Worm (Caenorhabditis elegans) whole organism, L3 larva: ENCODE results near the gene idpp-14.

Experiments used
- ama-1 ChIP-seq: fragments of 150-350 bp; optimal IDR thresholded peaks from 2 replicates; lab custom pipeline; 2018
- egl-27 ChIP-seq: sonication (generic microtip); optimal IDR thresholded peaks from 4 replicates; lab custom pipeline; 2017; ENCODE audit warnings: missing biosample characterization, missing genetic modification reagents, missing genetic modification characterization
- egl-5 ChIP-seq: fragments of 150-350 bp; optimal IDR thresholded peaks from 2 replicates; lab custom pipeline; 2017; ENCODE audit warnings: missing biosample characterization, missing genetic modification reagents, missing genetic modification characterization, inconsistent platforms
- elt-1 ChIP-seq: fragments of 150-350 bp; optimal IDR thresholded peaks from 2 replicates; lab custom pipeline; 2014; ENCODE audit warnings: missing biosample characterization, missing genetic modification characterization
- mdl-1 ChIP-seq: fragments of 150-350 bp; optimal IDR thresholded peaks from 2 replicates; lab custom pipeline; 2014; ENCODE audit warnings: missing biosample characterization, missing genetic modification characterization
- nfya-1 ChIP-seq: sonication (generic microtip); optimal IDR thresholded peaks from 2 replicates; lab custom pipeline; 2017; ENCODE audit warnings: missing genetic modification characterization, mild to moderate bottlenecking, missing compliant biosample characterization, antibody characterized with exemption, moderate library complexity; ENCODE audit not compliant: insufficient read depth
- skn-1 ChIP-seq: fragments of 150-350 bp; optimal IDR thresholded peaks from 2 replicates; lab custom pipeline; 2014; ENCODE audit warnings: missing biosample characterization, missing genetic modification characterization
- unc-62 ChIP-seq: fragments of 150-350 bp; sonication (generic microtip); optimal IDR thresholded peaks from 4 replicates; lab custom pipeline; 2014; ENCODE audit warnings: missing biosample characterization, missing genetic modification reagents, missing genetic modification characterization

DNA sequence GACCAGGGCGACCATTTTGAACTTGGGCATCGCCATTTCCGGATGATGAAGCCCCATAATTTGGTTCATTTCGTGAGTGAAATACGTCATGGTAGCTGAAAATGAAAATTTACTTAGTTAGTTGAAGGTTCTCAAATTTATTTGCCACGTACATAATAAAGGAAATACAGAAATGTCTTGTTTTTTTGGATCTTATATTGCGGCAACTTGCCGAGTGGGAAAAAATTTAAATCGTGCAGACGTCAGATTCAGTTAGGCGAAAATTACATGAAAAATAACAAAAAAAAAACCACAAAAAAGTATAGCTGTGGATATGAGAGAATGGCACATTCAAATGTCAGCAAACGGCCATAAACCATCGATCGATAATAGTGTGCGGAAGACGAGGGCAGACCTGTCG lies 23.3 kb upstream of the idpp-14 start, which contains the start of gene T27A8.2:
- no peak for TF ChIP-seq unc-62
- TF ChIP-seq mdl-1 (tag; lab: Kevin White, UChicago), result no peak
- TF ChIP-seq ama-1 (lab: Kevin White, UChicago), result no peak
- no peak for TF ChIP-seq elt-1
- no peak for TF ChIP-seq egl-5 (tag; lab: Kevin White, UChicago)
- no peak for TF ChIP-seq nfya-1 (tag; lab: Kevin White, UChicago)
- no peak for TF ChIP-seq skn-1
- TF ChIP-seq egl-27 (tag; lab: Kevin White, UChicago), result no peak
